Fruit fly (Drosophila melanogaster): ENCODE results near the gene CG34281.

dm6 chr3R:17599695-17600094 is 13.0 kb upstream of the CG34281 start:
- TF ChIP-seq EcR (GFP tag; optimal IDR thresholded peaks at IDR 0.05) (no peak), CG34367 (tag; optimal IDR thresholded peaks at IDR 0.05) (no peak), Pif1A (GFP tag; optimal IDR thresholded peaks at IDR 0.05) (no peak), Ets98B (GFP tag; IDR thresholded peaks at IDR 0.05) (no peak), CG14655 (GFP tag; optimal IDR thresholded peaks at IDR 0.05) (no peak), CG15710 (tag; optimal IDR thresholded peaks at IDR 0.05) (no peak), CG4496 (GFP tag; IDR thresholded peaks at IDR 0.05) (no peak), CG10348 (GFP tag; IDR thresholded peaks at IDR 0.05) (no peak), CG8301 (tag; optimal IDR thresholded peaks at IDR 0.05) (no peak), CG9948 (tag; optimal IDR thresholded peaks at IDR 0.05) (no peak), CG12605 (GFP tag; IDR thresholded peaks at IDR 0.05) (no peak)
